Fruit fly (Drosophila melanogaster): ENCODE measurements around the gene Tmf.
A peak's percentile ranks its signal among the peaks of the same experiment; 100 is the strongest.

Gene Tmf

dm6 chrX:6856332-6856995 is 12.3 kb downstream of the Tmf start (continued):
- TF ChIP-seq Abd-B (GFP tag; optimal IDR thresholded peaks at IDR 0.05), result peak; percentile 56
- peak; percentile 34 for TF ChIP-seq dmrt11E (tag; optimal IDR thresholded peaks at IDR 0.05)
- no peak for TF ChIP-seq CG1647 (GFP tag; optimal IDR thresholded peaks at IDR 0.05)
- peak; percentile 50 for TF ChIP-seq run (tag; optimal IDR thresholded peaks at IDR 0.05)
- peak; percentile 79 for TF ChIP-seq Ptx1 (GFP tag; IDR thresholded peaks at IDR 0.05)
- no peak for TF ChIP-seq Pdp1 (GFP tag; optimal IDR thresholded peaks at IDR 0.05)
- TF ChIP-seq trem (tag; optimal IDR thresholded peaks at IDR 0.05), result peak; percentile 38
- TF ChIP-seq CG1832 (GFP tag; optimal IDR thresholded peaks at IDR 0.05), result no peak
- TF ChIP-seq CG3281 (GFP tag; optimal IDR thresholded peaks at IDR 0.05), result peak; percentile 69
- TF ChIP-seq cad (GFP tag; optimal IDR thresholded peaks at IDR 0.05), result no peak
- peak; percentile 82 for TF ChIP-seq CG7839 (tag; optimal IDR thresholded peaks at IDR 0.05)
- TF ChIP-seq br (optimal IDR thresholded peaks at IDR 0.05), result no peak
- TF ChIP-seq Drgx (GFP tag; IDR thresholded peaks at IDR 0.05), result peak; percentile 70
- TF ChIP-seq Hr51 (GFP tag; optimal IDR thresholded peaks at IDR 0.05), result peak in 1 of 2 experiments; percentile 81
- no peak for TF ChIP-seq ro (GFP tag; IDR thresholded peaks at IDR 0.05)
- TF ChIP-seq CG8765 (GFP tag; IDR thresholded peaks at IDR 0.05), result no peak
- TF ChIP-seq Dref (GFP tag; IDR thresholded peaks at IDR 0.05), result no peak
- TF ChIP-seq CG8290 (GFP tag; optimal IDR thresholded peaks at IDR 0.05), result no peak
- peak in 1 of 2 experiments; percentile 48 for TF ChIP-seq CG8290 (tag; optimal IDR thresholded peaks at IDR 0.05)
- TF ChIP-seq gce (GFP tag; IDR thresholded peaks at IDR 0.05), result 0 out of 3 replicates have a peak, but pooled peaks have one; percentile 54
- no peak for TF ChIP-seq Stat92E (GFP tag; optimal IDR thresholded peaks at IDR 0.05)
- TF ChIP-seq CG13775 (GFP tag; optimal IDR thresholded peaks at IDR 0.05), result peak; percentile 51
- TF ChIP-seq Dip3 (GFP tag; optimal IDR thresholded peaks at IDR 0.05), result no peak
- TF ChIP-seq CG7786 (GFP tag; optimal IDR thresholded peaks at IDR 0.05), result no peak
- no peak for TF ChIP-seq jumu (GFP tag; optimal IDR thresholded peaks at IDR 0.05)
- peak; percentile 16 for TF ChIP-seq CG12104 (GFP tag; optimal IDR thresholded peaks at IDR 0.05)
- no peak for TF ChIP-seq inv (GFP tag; IDR thresholded peaks at IDR 0.05; ENCODE audit: partially characterized antibody)
- 0 out of 2 replicates have a peak, but pooled peaks have one; percentile 9 for TF ChIP-seq CG17612 (GFP tag; IDR thresholded peaks at IDR 0.05)
- no peak for TF ChIP-seq zen2 (GFP tag; IDR thresholded peaks at IDR 0.05; ENCODE audit: partially characterized antibody)
- peak; percentile 16 for TF ChIP-seq pum (GFP tag; optimal IDR thresholded peaks at IDR 0.05)
- no peak for TF ChIP-seq Dip2 (GFP tag; IDR thresholded peaks at IDR 0.05)
- TF ChIP-seq CG13624 (GFP tag; optimal IDR thresholded peaks at IDR 0.05), result no peak
- TF ChIP-seq zf30C (GFP tag; optimal IDR thresholded peaks at IDR 0.05), result no peak
- TF ChIP-seq lilli (GFP tag; optimal IDR thresholded peaks at IDR 0.05), result peak; percentile 17
- TF ChIP-seq odd (GFP tag; optimal IDR thresholded peaks at IDR 0.05), result peak; percentile 18
- TF ChIP-seq dan (GFP tag; IDR thresholded peaks at IDR 0.05), result no peak
- TF ChIP-seq ase (GFP tag; IDR thresholded peaks at IDR 0.05), result peak; percentile 70
- no peak for TF ChIP-seq CG4707 (GFP tag; optimal IDR thresholded peaks at IDR 0.05)
- no peak for TF ChIP-seq CG9797 (GFP tag; optimal IDR thresholded peaks at IDR 0.05)
- peak; percentile 69 for TF ChIP-seq CG4730 (GFP tag; IDR thresholded peaks at IDR 0.05)
- TF ChIP-seq wdn (GFP tag; IDR thresholded peaks at IDR 0.05), result peak; percentile 70
- TF ChIP-seq CG11456 (GFP tag; IDR thresholded peaks at IDR 0.05), result peak; percentile 79; the same call in 2 of the 3 replicates
- TF ChIP-seq CG17829 (tag; optimal IDR thresholded peaks at IDR 0.05), result peak; percentile 58
- no peak for TF ChIP-seq Mad (GFP tag; optimal IDR thresholded peaks at IDR 0.05)
- peak; percentile 33 for TF ChIP-seq org-1 (GFP tag; optimal IDR thresholded peaks at IDR 0.05)
- peak; percentile 37 for TF ChIP-seq CG15601 (tag; optimal IDR thresholded peaks at IDR 0.05)
- no peak for TF ChIP-seq hkb (optimal IDR thresholded peaks at IDR 0.05)
- peak; percentile 74 for TF ChIP-seq hkb (GFP tag; IDR thresholded peaks at IDR 0.05)
- TF ChIP-seq CG32532 (GFP tag; IDR thresholded peaks at IDR 0.05), result peak; percentile 79
- TF ChIP-seq Tbp (GFP tag; optimal IDR thresholded peaks at IDR 0.05), result no peak
- TF ChIP-seq CG11723 (GFP tag; optimal IDR thresholded peaks at IDR 0.05), result no peak

All from whole organism, embryonic.